Worm (Caenorhabditis elegans): ENCODE results near the gene F20B10.3.

DNA sequence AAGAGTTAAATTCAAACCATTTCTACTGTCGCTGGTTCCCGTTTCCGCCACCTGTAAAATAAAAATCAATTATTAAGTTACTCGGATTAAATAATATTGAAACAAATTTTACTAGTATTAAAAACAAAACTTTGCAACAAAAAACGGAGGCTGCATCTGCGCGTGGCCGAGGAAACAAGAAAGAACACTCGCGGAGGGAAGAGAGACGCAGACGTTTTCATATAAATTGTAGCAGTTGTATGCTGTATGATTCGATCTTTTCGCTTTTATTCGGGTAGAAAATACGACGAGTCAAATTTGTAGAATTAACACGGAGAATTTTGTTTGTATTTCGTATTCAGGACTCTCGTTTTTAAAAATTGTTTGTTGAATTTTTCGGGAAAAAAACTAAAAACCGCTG is 22.4 kb upstream of the F20B10.3 start, which contains the start of gene B0001.3:
- TF ChIP-seq cog-1 (tag; optimal IDR thresholded peaks at IDR 0.05) (no peak), ztf-23 (GFP tag; IDR thresholded peaks at IDR 0.05) (no peak), flt-1 (GFP tag; IDR thresholded peaks at IDR 0.05) (no peak), ztf-29 (GFP tag; IDR thresholded peaks at IDR 0.05) (no peak), med-1 (GFP tag; optimal IDR thresholded peaks at IDR 0.05; ENCODE audit: insufficient read depth) (no peak), ref-1 (GFP tag; conservative IDR thresholded peaks at IDR 0.05) (no peak), T22C8.4 (GFP tag; IDR thresholded peaks at IDR 0.05) (no peak), klf-2 (GFP tag; conservative IDR thresholded peaks at IDR 0.05) (no peak)
